Worm (Caenorhabditis elegans) whole organism, L1 larva: ENCODE results near the gene C16C8.10.

ENCODE experiments used
- Y116A8C.19 ChIP-seq: sonication (generic microtip); optimal IDR thresholded peaks from 2 replicates; lab custom pipeline; 2016; ENCODE audit warnings: missing compliant biosample characterization, missing genetic modification characterization, borderline replicate concordance
- ama-1 ChIP-seq: fragments of 150-350 bp; optimal IDR thresholded peaks from 2 replicates; lab custom pipeline; 2014
- egl-13 ChIP-seq: sonication (generic microtip); optimal IDR thresholded peaks from 2 replicates; lab custom pipeline; 2016; ENCODE audit warnings: missing genotype, missing genetic modification reagents, missing genetic modification characterization, missing compliant biosample characterization
- elt-3 ChIP-seq, 6 experiments: fragments of 150-350 bp in 1 of 6; sonication (generic microtip); optimal IDR thresholded peaks; 2 replicates each; lab custom pipeline; 2017 to 2018; ENCODE audit warnings: missing biosample characterization in 6 of 6, missing genetic modification characterization in 6 of 6, inconsistent platforms in 1 of 6
- fos-1 ChIP-seq: fragments of 150-350 bp; optimal IDR thresholded peaks from 2 replicates; lab custom pipeline; 2014; ENCODE audit warnings: missing biosample characterization, missing genetic modification characterization
- lin-39 ChIP-seq: fragments of 150-350 bp; optimal IDR thresholded peaks from 2 replicates; lab custom pipeline; 2014; ENCODE audit warnings: missing biosample characterization, missing genetic modification reagents, missing genetic modification characterization
- lsy-2 ChIP-seq, 2 experiments: fragments of 150-350 bp; optimal IDR thresholded peaks; 2 replicates each; lab custom pipeline; 2014; ENCODE audit warnings: missing biosample characterization in 2 of 2, missing genetic modification characterization in 2 of 2
- nhr-12 ChIP-seq: sonication (generic microtip); optimal IDR thresholded peaks from 2 replicates; lab custom pipeline; 2017; ENCODE audit warnings: missing biosample characterization, missing genetic modification characterization
- unc-86 ChIP-seq: sonication (generic microtip); optimal IDR thresholded peaks from 2 replicates; lab custom pipeline; 2016; ENCODE audit warnings: missing genetic modification characterization, missing compliant biosample characterization

ce11 chrII:3425433-3425832 lies 39.0 kb downstream of the C16C8.10 start, which contains the start of gene nep-11:
- TF ChIP-seq lin-39 (tag; lab: Kevin White, UChicago) (no peak), egl-13 (tag; lab: Kevin White, UChicago) (no peak), elt-3 (tag; optimal IDR thresholded peaks at IDR 0.05; lab: Kevin White, UChicago) (no peak), Y116A8C.19 (tag; lab: Kevin White, UChicago) (no peak), ama-1 (lab: Kevin White, UChicago) (no peak), nhr-12 (tag; lab: Kevin White, UChicago) (no peak), lsy-2 (tag; optimal IDR thresholded peaks at IDR 0.05; lab: Kevin White, UChicago) (no peak), unc-86 (tag; lab: Kevin White, UChicago) (no peak), fos-1 (tag; lab: Kevin White, UChicago) (no peak)
